Worm (Caenorhabditis elegans): ENCODE results near the gene srxa-19.

srxa-19 gene

ce11 chrV:10107309-10107708, 15.3 kb downstream of the srxa-19 start, which contains the start of gene C08B6.11:
C08B6.11 (plus strand) TSS chrV:10107609.
- TF ChIP-seq nhr-25 (tag; optimal IDR thresholded peaks at IDR 0.05), result no peak
- TF ChIP-seq nhr-21 (tag; optimal IDR thresholded peaks at IDR 0.05), result no peak
- no peak for TF ChIP-seq gmeb-1 (tag; optimal IDR thresholded peaks at IDR 0.05)
- TF ChIP-seq lin-39 (tag; optimal IDR thresholded peaks at IDR 0.05), result no peak
- TF ChIP-seq R02D3.7 (tag; optimal IDR thresholded peaks at IDR 0.05), result no peak
- TF ChIP-seq mbf-1 (tag; optimal IDR thresholded peaks at IDR 0.05), result no peak
- TF ChIP-seq nhr-237 (tag; optimal IDR thresholded peaks at IDR 0.05), result no peak
- TF ChIP-seq ztf-11 (tag; optimal IDR thresholded peaks at IDR 0.05), result no peak
- TF ChIP-seq C34F6.9 (tag; optimal IDR thresholded peaks at IDR 0.05), result no peak
- TF ChIP-seq nhr-10 (tag; optimal IDR thresholded peaks at IDR 0.05), result no peak
- TF ChIP-seq skn-1 (tag; optimal IDR thresholded peaks at IDR 0.05), result no peak

DNA sequence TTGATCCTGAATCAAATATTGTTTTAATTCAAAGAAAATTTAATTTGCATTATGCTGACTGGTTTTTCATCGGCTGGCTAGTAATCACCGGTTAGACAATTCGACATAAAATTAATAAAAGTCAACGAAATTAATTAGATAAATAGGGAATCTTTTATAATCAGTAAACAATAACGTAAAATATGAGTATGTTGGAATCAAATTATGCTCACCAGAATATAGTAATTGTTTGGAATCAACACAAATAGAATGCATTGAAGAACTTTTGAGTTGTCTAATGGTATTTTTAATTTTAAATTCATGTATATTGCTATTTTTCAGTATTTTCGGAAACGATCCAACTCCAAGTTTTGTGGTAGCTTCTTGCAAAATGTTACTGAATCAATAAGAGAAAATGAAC, 17.2 kb downstream of the srxa-19 start, which contains the start of gene C08B6.2:
Gene C08B6.2, plus strand, starts transcription at position 301 of the 400 bp plus-strand sequence.
- no peak for TF ChIP-seq unc-55 (GFP tag; optimal IDR thresholded peaks at IDR 0.05)
- no peak for TF ChIP-seq mdl-1 (tag; optimal IDR thresholded peaks at IDR 0.05)
- TF ChIP-seq sma-3 (GFP tag; optimal IDR thresholded peaks at IDR 0.05), result no peak
- TF ChIP-seq elt-1 (tag; optimal IDR thresholded peaks at IDR 0.05), result no peak
- no peak for TF ChIP-seq C34F6.9 (tag; optimal IDR thresholded peaks at IDR 0.05)
- no peak for TF ChIP-seq sem-4 (tag; optimal IDR thresholded peaks at IDR 0.05)
- no peak for TF ChIP-seq skn-1 (tag; optimal IDR thresholded peaks at IDR 0.05)
- no peak for TF ChIP-seq ztf-4 (tag; optimal IDR thresholded peaks at IDR 0.05)
- TF ChIP-seq nhr-10 (tag; optimal IDR thresholded peaks at IDR 0.05), result no peak
- no peak for TF ChIP-seq aly-2 (tag; optimal IDR thresholded peaks at IDR 0.05)
- TF ChIP-seq alr-1 (tag; optimal IDR thresholded peaks at IDR 0.05), result no peak
- no peak for TF ChIP-seq snpc-4 (tag; optimal IDR thresholded peaks at IDR 0.05)
- no peak for TF ChIP-seq ama-1 (optimal IDR thresholded peaks at IDR 0.05)
- no peak for TF ChIP-seq nhr-77 (tag; optimal IDR thresholded peaks at IDR 0.05)
- TF ChIP-seq sma-9 (GFP tag; optimal IDR thresholded peaks at IDR 0.05), result no peak
- TF ChIP-seq sma-9 (tag; optimal IDR thresholded peaks at IDR 0.05), result no peak
- TF ChIP-seq dmd-4 (tag; optimal IDR thresholded peaks at IDR 0.05), result no peak
- TF ChIP-seq elt-3 (tag; optimal IDR thresholded peaks at IDR 0.05), result no peak
- TF ChIP-seq zag-1 (tag; optimal IDR thresholded peaks at IDR 0.05), result no peak

DNA sequence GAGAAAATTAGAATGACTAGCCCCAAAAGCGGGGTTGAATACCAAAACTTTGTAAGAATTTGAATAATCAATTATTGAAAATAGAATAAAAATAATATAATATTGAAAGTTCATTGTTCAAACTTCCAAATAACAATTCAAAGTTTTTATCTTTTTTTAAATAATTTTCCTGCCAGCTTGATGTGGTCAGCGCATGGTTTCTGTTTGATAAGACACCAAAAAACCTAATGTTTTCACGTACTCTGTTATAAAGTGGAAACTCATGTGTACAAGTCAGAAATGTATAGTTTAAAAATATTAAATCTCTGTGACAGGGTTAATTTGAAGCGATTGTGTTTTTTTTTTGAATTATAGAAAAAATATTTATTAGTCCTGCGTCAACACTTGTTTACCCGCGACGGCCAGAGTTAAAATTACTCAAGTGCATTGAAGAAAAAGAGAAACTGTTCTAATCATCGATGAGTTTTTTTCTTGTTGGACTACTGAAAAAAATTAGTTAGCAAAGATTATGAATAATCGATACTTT, 17.7 kb downstream of the srxa-19 start, which contains the start of gene ugt-17:
Gene ugt-17, minus strand, starts transcription at position 180 of the 526 bp plus-strand sequence.
- TF ChIP-seq blmp-1 (tag; optimal IDR thresholded peaks at IDR 0.05; ENCODE audit: insufficient read depth), result no peak
- peak; percentile 54 for TF ChIP-seq sma-9 (GFP tag; optimal IDR thresholded peaks at IDR 0.05)
- no peak for TF ChIP-seq sma-9 (tag; optimal IDR thresholded peaks at IDR 0.05)
- peak; percentile 10 for TF ChIP-seq crh-2 (tag; optimal IDR thresholded peaks at IDR 0.05)
- no peak for TF ChIP-seq egl-27 (tag; optimal IDR thresholded peaks at IDR 0.05)
- TF ChIP-seq fos-1 (tag; optimal IDR thresholded peaks at IDR 0.05), result peak; percentile 67

DNA sequence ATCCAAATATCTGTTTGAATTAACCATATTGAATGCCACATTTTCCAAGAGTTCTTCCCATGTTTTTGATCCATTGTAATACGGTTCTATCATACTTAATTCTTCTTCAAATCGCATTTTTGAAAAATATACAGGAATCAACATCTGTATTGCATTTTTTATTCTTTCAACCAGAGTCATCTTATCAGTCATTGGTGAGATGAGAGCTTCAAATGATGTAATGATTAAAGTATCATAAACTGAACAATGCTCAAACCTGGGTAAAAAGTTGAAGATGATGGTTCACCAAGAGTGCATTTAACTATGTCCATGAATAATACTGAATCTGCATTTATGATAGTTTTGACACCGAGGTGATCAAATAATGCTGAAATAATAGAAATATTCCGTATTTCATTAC, 18.8 kb downstream of the srxa-19 start:
- TF ChIP-seq gmeb-1 (tag; optimal IDR thresholded peaks at IDR 0.05) (no peak), unc-62 (GFP tag; optimal IDR thresholded peaks at IDR 0.05) (no peak), fos-1 (tag; optimal IDR thresholded peaks at IDR 0.05) (peak; percentile 16), nhr-129 (tag; optimal IDR thresholded peaks at IDR 0.05) (peak; percentile 62)

DNA sequence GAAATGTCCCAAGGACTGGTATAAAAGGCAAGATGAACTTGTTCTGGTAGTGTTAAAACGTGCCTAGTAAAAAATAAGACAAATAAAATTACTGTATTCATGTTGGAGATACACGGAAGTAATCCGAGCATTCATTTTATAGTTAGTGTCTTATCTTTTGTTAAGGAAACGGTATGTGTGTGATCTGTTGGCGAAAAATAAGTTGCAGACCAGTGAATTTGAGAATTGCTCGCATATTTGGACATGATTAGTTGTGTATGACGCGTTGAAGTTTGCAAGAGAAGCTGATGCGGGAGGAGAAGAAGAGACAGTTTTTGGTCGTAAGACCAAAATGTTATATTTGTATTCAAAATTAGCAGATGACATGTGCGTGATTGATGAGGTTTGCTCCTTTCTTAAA, 20.7 kb downstream of the srxa-19 start, which contains the start of gene C08B6.14:
Gene C08B6.14, minus strand, starts transcription at position 101 of the 400 bp plus-strand sequence.
- TF ChIP-seq nhr-12 (tag; optimal IDR thresholded peaks at IDR 0.05) (no peak), ztf-1 (GFP tag; conservative IDR thresholded peaks at IDR 0.05) (no peak), nhr-25 (tag; optimal IDR thresholded peaks at IDR 0.05) (no peak), dmd-4 (tag; optimal IDR thresholded peaks at IDR 0.05) (no peak), Y55F3AM.14 (GFP tag; optimal IDR thresholded peaks at IDR 0.05) (no peak), elt-1 (tag; optimal IDR thresholded peaks at IDR 0.05) (no peak), ama-1 (optimal IDR thresholded peaks at IDR 0.05) (no peak), mdl-1 (tag; optimal IDR thresholded peaks at IDR 0.05) (no peak), snpc-4 (tag; optimal IDR thresholded peaks at IDR 0.05) (no peak), crh-2 (tag; optimal IDR thresholded peaks at IDR 0.05) (no peak), mbf-1 (tag; optimal IDR thresholded peaks at IDR 0.05) (no peak), nhr-21 (tag; optimal IDR thresholded peaks at IDR 0.05) (no peak), ceh-82 (tag; optimal IDR thresholded peaks at IDR 0.05) (no peak), egl-27 (tag; optimal IDR thresholded peaks at IDR 0.05) (no peak), nhr-77 (tag; optimal IDR thresholded peaks at IDR 0.05) (no peak), ztf-11 (tag; optimal IDR thresholded peaks at IDR 0.05) (no peak), nhr-6 (tag; optimal IDR thresholded peaks at IDR 0.05) (no peak), sma-3 (GFP tag; optimal IDR thresholded peaks at IDR 0.05) (no peak), R02D3.7 (tag; optimal IDR thresholded peaks at IDR 0.05) (no peak), peb-1 (tag; optimal IDR thresholded peaks at IDR 0.05) (no peak)

Measured in whole organism, L2 larva.